Worm (Caenorhabditis elegans) whole organism, L2 larva: Measurements from ENCODE around the gene str-82.

Experiments used
- alr-1 ChIP-seq: fragments of 150-350 bp; optimal IDR thresholded peaks from 2 replicates; lab custom pipeline; 2014; ENCODE audit warnings: missing biosample characterization, missing genetic modification characterization
- blmp-1 ChIP-seq: sonication (generic microtip); optimal IDR thresholded peaks from 2 replicates; lab custom pipeline; 2017; ENCODE audit warnings: missing genetic modification characterization, mild to moderate bottlenecking, missing compliant biosample characterization, antibody characterized with exemption, moderate library complexity; ENCODE audit not compliant: insufficient read depth
- lin-11 ChIP-seq: fragments of 150-350 bp; sonication (generic microtip); optimal IDR thresholded peaks from 2 replicates; lab custom pipeline; 2014; ENCODE audit warnings: missing biosample characterization, missing genetic modification characterization, inconsistent platforms, mixed read lengths
- lin-13 ChIP-seq: fragments of 150-350 bp; optimal IDR thresholded peaks from 2 replicates; lab custom pipeline; 2014; ENCODE audit warnings: missing biosample characterization, missing genetic modification reagents, missing genetic modification characterization
- nhr-12 ChIP-seq: fragments of 150-350 bp; optimal IDR thresholded peaks from 2 replicates; lab custom pipeline; 2014; ENCODE audit warnings: missing biosample characterization, missing genetic modification characterization
- nhr-237 ChIP-seq: fragments of 150-350 bp; optimal IDR thresholded peaks from 2 replicates; lab custom pipeline; 2014; ENCODE audit warnings: missing biosample characterization, missing genetic modification characterization
- nhr-25 ChIP-seq: fragments of 150-350 bp; sonication (generic microtip); optimal IDR thresholded peaks from 3 replicates; lab custom pipeline; 2014; ENCODE audit warnings: missing biosample characterization, missing genetic modification characterization
- snpc-4 ChIP-seq: fragments of 150-350 bp; optimal IDR thresholded peaks from 2 replicates; lab custom pipeline; 2014; ENCODE audit warnings: missing biosample characterization, missing genetic modification characterization
- ztf-1 ChIP-seq: fragments of 200-800 bp; sonication (Bioruptor generic); conservative IDR thresholded peaks from 2 replicates; pipeline ENCODE4 v1.3.6; 2022; ENCODE audit warnings: missing genetic modification characterization, missing compliant biosample characterization
- ztf-4 ChIP-seq: fragments of 150-350 bp; optimal IDR thresholded peaks from 2 replicates; lab custom pipeline; 2014; ENCODE audit warnings: missing biosample characterization, missing genetic modification characterization

- no peak for TF ChIP-seq nhr-25
- no peak for TF ChIP-seq blmp-1 (tag; lab: Kevin White, UChicago)
- no peak for TF ChIP-seq ztf-1 (GFP tag; lab: Robert Waterston, UW)
- TF ChIP-seq lin-13 = no peak
- TF ChIP-seq lin-11 (tag; lab: Kevin White, UChicago) = no peak
- TF ChIP-seq alr-1 (tag; lab: Kevin White, UChicago) = no peak
- no peak for TF ChIP-seq snpc-4 (tag; lab: Kevin White, UChicago)
- TF ChIP-seq ztf-4 = no peak
- TF ChIP-seq nhr-237 = no peak
- no peak for TF ChIP-seq nhr-12 (tag; lab: Kevin White, UChicago)
These were observed 47.8 kb downstream of the str-82 start, which contains the start of gene cyp-35A3 for ce11 chrV:4022309-4022708.
